Worm (Caenorhabditis elegans) whole organism, early embryonic: Measurements from ENCODE around the gene ges-1.

Source experiments
- B0310.2 ChIP-seq: sonication (generic microtip); optimal IDR thresholded peaks from 2 replicates; lab custom pipeline; 2016; ENCODE audit warnings: mild to moderate bottlenecking, missing genetic modification characterization, missing compliant biosample characterization
- F13C5.2 ChIP-seq: sonication (generic microtip); optimal IDR thresholded peaks from 2 replicates; lab custom pipeline; 2017; ENCODE audit warnings: mild to moderate bottlenecking, missing genetic modification characterization, inconsistent platforms, missing compliant biosample characterization
- aly-1 ChIP-seq: sonication (generic microtip); optimal IDR thresholded peaks from 2 replicates; lab custom pipeline; 2016; ENCODE audit warnings: missing genetic modification characterization, missing compliant biosample characterization
- ama-1 ChIP-seq: fragments of 150-350 bp; optimal IDR thresholded peaks from 2 replicates; lab custom pipeline; 2014
- ceh-13 ChIP-seq: fragments of 200-800 bp; sonication (Bioruptor generic); optimal IDR thresholded peaks from 2 replicates; lab custom pipeline; 2018; ENCODE audit warnings: mild to moderate bottlenecking, missing genetic modification characterization, missing compliant biosample characterization
- ceh-36 ChIP-seq: sonication (generic microtip); optimal IDR thresholded peaks from 2 replicates; lab custom pipeline; 2016; ENCODE audit warnings: missing genetic modification characterization, inconsistent platforms, missing compliant biosample characterization
- ets-7 ChIP-seq: sonication (generic microtip); optimal IDR thresholded peaks from 2 replicates; lab custom pipeline; 2016; ENCODE audit warnings: missing genotype, missing genetic modification characterization, missing compliant biosample characterization
- flt-1 ChIP-seq: fragments of 200-800 bp; sonication (Bioruptor generic); IDR thresholded peaks from 2 replicates; pipeline ENCODE4 v1.3.6; 2022; ENCODE audit warnings: missing genetic modification characterization, missing compliant biosample characterization
- hmbx-1 ChIP-seq: sonication (generic microtip); optimal IDR thresholded peaks from 2 replicates; lab custom pipeline; 2016; ENCODE audit warnings: mild to moderate bottlenecking, missing genetic modification characterization, missing compliant biosample characterization
- hmg-4 ChIP-seq: fragments of 200-800 bp; sonication (Bioruptor generic); optimal IDR thresholded peaks from 2 replicates; lab custom pipeline; 2018; ENCODE audit warnings: mild to moderate bottlenecking, missing genetic modification characterization, missing compliant biosample characterization
- hnd-1 ChIP-seq: sonication (generic microtip); optimal IDR thresholded peaks from 2 replicates; lab custom pipeline; 2016; ENCODE audit warnings: missing genetic modification characterization, missing compliant biosample characterization
- pes-1 ChIP-seq: fragments of 200-800 bp; sonication (Bioruptor generic); IDR thresholded peaks from 2 replicates; pipeline ENCODE4 v1.3.6; 2022; ENCODE audit warnings: missing genetic modification reagents, missing genetic modification characterization, missing compliant biosample characterization
- scrt-1 ChIP-seq: fragments of 200-800 bp; sonication (Bioruptor generic); IDR thresholded peaks from 2 replicates; pipeline ENCODE4 v1.3.6; 2022; ENCODE audit warnings: missing genetic modification characterization, missing compliant biosample characterization
- sea-1 ChIP-seq: fragments of 200-800 bp; sonication (Bioruptor generic); conservative IDR thresholded peaks from 2 replicates; pipeline ENCODE4 v1.3.6; 2022; ENCODE audit warnings: missing genetic modification characterization, missing compliant biosample characterization
- tbx-11 ChIP-seq: fragments of 200-800 bp; sonication (Bioruptor generic); IDR thresholded peaks from 2 replicates; pipeline ENCODE4 v1.3.6; 2022; ENCODE audit warnings: missing genetic modification characterization, missing compliant biosample characterization
- tbx-37 ChIP-seq: fragments of 200-800 bp; sonication (Bioruptor generic); conservative IDR thresholded peaks from 2 replicates; pipeline ENCODE4 v1.3.6; 2022; ENCODE audit warnings: missing genetic modification reagents, missing genetic modification characterization, missing compliant biosample characterization
- tra-4 ChIP-seq: sonication (generic microtip); optimal IDR thresholded peaks from 2 replicates; lab custom pipeline; 2017; ENCODE audit warnings: missing genetic modification characterization, missing compliant biosample characterization

The ges-1 gene

DNA sequence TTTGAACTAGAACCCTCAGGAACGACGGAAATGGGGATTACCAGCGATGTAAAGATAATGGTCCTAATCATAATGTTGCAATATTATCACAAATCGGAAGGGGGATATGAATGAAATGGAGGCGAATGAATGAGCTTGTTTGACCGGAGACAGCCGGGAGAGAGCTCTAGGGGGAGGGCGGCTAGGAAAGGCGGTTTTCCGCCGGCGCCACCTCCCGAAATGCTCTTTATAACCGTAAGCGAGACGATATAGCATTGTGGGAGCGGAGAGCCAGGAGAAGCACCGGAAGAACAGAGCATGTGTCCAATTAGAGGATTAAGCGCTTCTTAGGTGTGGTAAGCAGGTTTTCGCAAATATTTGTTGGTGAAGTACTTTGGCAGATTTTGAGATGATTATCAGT, 6.3 kb downstream of the ges-1 start, which contains the start of gene R12A1.3:
TSS of gene R12A1.3 (minus strand) at position 200 of the 400 bp plus-strand sequence.
- TF ChIP-seq tra-4 (no peak), tbx-37 (GFP tag; lab: Robert Waterston, UW) (no peak), aly-1 (tag; lab: Kevin White, UChicago) (no peak), flt-1 (GFP tag; lab: Robert Waterston, UW) (no peak), scrt-1 (GFP tag; lab: Robert Waterston, UW) (no peak), hnd-1 (tag; lab: Kevin White, UChicago) (no peak), hmbx-1 (tag; lab: Kevin White, UChicago) (no peak), pes-1 (GFP tag; lab: Robert Waterston, UW) (no peak), F13C5.2 (no peak)

DNA sequence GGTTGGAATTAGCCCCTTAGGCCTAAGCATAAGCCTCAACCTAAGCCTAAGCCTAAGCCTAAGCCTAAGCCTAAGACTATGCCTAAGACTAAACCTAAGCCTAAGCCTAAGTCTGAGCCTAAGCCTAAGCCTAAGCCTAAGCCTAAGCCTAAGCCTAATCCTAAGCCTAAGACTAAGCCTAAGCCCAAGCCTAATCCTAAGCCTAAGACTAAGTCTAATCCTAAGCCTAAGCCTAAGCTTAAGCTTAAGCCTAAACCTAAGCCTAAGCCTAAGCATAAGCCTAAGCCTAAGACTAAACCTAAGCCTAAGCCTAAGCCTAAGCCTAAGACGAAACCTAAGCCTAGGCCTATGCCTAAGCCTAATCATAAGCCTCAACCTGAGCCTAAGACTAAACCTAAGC, 8.6 kb downstream of the ges-1 start:
- no peak for TF ChIP-seq pes-1 (GFP tag; lab: Robert Waterston, UW)
- TF ChIP-seq tbx-11 = no peak
- TF ChIP-seq ceh-36 (tag; lab: Kevin White, UChicago) = peak; percentile 96
- no peak for TF ChIP-seq ets-7 (tag; lab: Kevin White, UChicago)
- no peak for TF ChIP-seq tra-4
- TF ChIP-seq scrt-1 (GFP tag; lab: Robert Waterston, UW) = no peak

DNA sequence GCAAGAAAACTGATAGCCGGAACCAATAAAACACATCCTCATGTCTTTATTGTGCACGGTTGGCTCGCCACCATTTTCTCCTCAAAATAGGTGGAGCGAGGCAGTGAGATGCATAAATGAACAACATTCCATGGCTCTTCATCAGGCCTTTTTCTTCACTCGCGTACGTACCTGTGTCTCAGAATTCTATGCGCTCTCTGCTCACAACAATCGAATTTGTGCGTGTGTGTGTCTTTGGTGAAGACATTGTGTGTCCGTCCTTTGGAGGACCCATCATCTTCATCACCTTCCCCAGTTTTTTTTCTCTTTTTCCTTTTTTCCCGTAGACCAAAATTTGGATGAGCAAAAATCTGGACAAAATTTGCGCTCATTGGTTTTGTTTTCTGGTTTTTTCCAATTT, 9.7 kb downstream of the ges-1 start:
- no peak for TF ChIP-seq pes-1 (GFP tag; lab: Robert Waterston, UW)
- no peak for TF ChIP-seq hmg-4 (GFP tag; lab: Kevin White, UChicago)
- TF ChIP-seq sea-1 (GFP tag; lab: Robert Waterston, UW) = no peak
- no peak for TF ChIP-seq hmbx-1 (tag; lab: Kevin White, UChicago)
- TF ChIP-seq tbx-11 = no peak
- TF ChIP-seq flt-1 (GFP tag; lab: Robert Waterston, UW) = no peak
- TF ChIP-seq hnd-1 (tag; lab: Kevin White, UChicago) = no peak
- no peak for TF ChIP-seq scrt-1 (GFP tag; lab: Robert Waterston, UW)
- TF ChIP-seq tra-4 = no peak

DNA sequence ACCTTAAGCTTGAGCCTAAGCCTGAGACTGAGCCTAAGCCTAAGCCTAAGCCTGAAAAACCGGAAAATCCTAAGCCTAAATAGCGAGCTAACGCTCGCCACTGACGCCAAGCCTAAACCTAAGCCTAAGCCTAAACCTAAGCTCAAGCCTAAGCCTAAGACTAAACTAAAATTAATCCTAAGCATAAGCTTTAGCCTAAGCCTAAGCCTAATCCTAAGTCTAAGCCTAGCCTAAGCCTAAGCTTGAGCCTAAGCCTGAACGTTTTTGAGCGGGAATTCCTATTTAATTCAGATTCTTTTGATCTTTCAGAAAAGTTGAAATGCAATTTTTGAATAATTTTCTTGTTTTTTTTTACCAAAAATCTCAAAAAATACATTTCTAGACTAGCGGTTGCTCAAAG, 15.8 kb downstream of the ges-1 start:
- TF ChIP-seq ceh-36 (tag; lab: Kevin White, UChicago) (peak; percentile 83), aly-1 (tag; lab: Kevin White, UChicago) (no peak)

DNA sequence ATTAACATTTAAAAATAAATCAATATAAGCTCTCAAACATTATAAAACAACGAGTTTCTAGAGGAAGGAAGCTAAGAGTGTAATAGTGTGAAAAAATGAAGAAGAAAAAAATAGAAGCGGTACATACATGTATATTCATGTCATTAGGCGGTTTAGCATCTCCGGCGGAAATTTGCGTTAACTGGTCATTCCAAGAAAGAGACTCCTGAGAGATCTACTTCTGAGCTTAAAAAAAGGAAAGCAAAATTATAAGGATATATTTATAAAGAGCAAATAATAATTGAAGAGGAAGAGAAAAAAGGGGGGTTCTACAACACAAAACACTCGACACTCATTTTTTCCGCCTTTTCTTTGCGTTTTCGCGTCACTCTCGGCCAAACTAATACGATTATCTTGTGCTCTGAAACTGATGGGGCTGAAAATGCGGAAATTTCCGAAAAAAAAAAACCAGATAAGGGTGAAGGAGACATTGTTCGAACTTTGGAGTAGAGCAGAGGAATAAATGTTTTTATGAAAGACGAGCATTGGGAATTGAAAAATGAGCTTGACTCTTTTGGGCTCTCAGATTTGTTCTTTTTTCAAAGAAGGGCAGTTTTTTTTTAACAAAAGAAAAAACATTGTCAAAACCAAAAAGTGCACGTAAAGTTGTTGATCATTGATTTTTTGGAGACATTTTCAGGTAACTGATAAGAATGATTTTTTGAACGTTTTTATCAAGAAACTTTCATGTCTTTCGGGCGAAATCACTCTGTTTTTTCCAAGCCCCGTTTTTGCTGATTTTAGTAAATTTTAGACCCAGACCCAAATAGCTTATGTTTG, 17.1 kb downstream of the ges-1 start:
- TF ChIP-seq ets-7 (tag; lab: Kevin White, UChicago) (no peak), hnd-1 (tag; lab: Kevin White, UChicago) (no peak), tbx-37 (GFP tag; lab: Robert Waterston, UW) (no peak), tbx-11 (no peak), scrt-1 (GFP tag; lab: Robert Waterston, UW) (no peak), aly-1 (tag; lab: Kevin White, UChicago) (no peak), tra-4 (no peak), ceh-13 (GFP tag; lab: Kevin White, UChicago) (no peak), flt-1 (GFP tag; lab: Robert Waterston, UW) (no peak), F13C5.2 (no peak), B0310.2 (no peak), hmbx-1 (tag; lab: Kevin White, UChicago) (no peak), ceh-36 (tag; lab: Kevin White, UChicago) (no peak), sea-1 (GFP tag; lab: Robert Waterston, UW) (no peak), pes-1 (GFP tag; lab: Robert Waterston, UW) (no peak), ama-1 (lab: Kevin White, UChicago) (no peak), hmg-4 (GFP tag; lab: Kevin White, UChicago) (no peak)

DNA sequence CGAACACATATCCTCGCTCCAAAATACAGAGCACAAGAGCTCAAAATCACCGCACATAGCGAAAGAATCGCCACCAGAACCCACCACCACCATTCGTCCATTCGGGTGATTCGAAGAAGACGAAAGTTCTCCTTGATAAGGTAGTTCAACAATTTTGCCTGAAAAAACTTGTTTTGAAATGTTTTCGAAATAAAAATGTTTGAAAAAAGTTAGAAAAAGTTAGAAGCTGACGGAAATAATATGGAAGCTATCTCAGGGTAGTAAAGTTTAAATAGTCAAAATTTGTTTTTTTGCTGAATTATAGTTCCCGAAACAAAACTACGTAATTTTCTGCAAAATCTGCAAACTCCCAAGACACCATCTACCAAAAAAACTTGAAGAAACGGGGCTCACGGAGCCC, 20.5 kb downstream of the ges-1 start, which contains the start of gene snt-5:
TSS of gene snt-5 (minus strand) at position 101 of the 400 bp plus-strand sequence.
- TF ChIP-seq hmg-4 (GFP tag; lab: Kevin White, UChicago) = no peak
- no peak for TF ChIP-seq hnd-1 (tag; lab: Kevin White, UChicago)
- TF ChIP-seq ceh-36 (tag; lab: Kevin White, UChicago) = no peak

- TF ChIP-seq tbx-37 (GFP tag; lab: Robert Waterston, UW) (no peak), sea-1 (GFP tag; lab: Robert Waterston, UW) (no peak), tra-4 (no peak), pes-1 (GFP tag; lab: Robert Waterston, UW) (no peak), ama-1 (lab: Kevin White, UChicago) (no peak), F13C5.2 (no peak), ceh-13 (GFP tag; lab: Kevin White, UChicago) (no peak), tbx-11 (no peak), flt-1 (GFP tag; lab: Robert Waterston, UW) (no peak), hmbx-1 (tag; lab: Kevin White, UChicago) (no peak), hnd-1 (tag; lab: Kevin White, UChicago) (no peak), hmg-4 (GFP tag; lab: Kevin White, UChicago) (no peak)
Measured at ce11 chrV:1410727-1411126, 21.2 kb downstream of the ges-1 start.

ce11 chrV:1408116-1408515, 23.8 kb downstream of the ges-1 start:
- TF ChIP-seq hnd-1 (tag; lab: Kevin White, UChicago) (no peak), sea-1 (GFP tag; lab: Robert Waterston, UW) (no peak), hmbx-1 (tag; lab: Kevin White, UChicago) (no peak), B0310.2 (no peak), tbx-37 (GFP tag; lab: Robert Waterston, UW) (no peak), pes-1 (GFP tag; lab: Robert Waterston, UW) (no peak), ceh-36 (tag; lab: Kevin White, UChicago) (no peak), flt-1 (GFP tag; lab: Robert Waterston, UW) (no peak), aly-1 (tag; lab: Kevin White, UChicago) (no peak), tbx-11 (no peak), hmg-4 (GFP tag; lab: Kevin White, UChicago) (no peak), ama-1 (lab: Kevin White, UChicago) (no peak)
